Fruit fly (Drosophila melanogaster) S2 (cell line): ENCODE measurements around the gene png.

ENCODE experiments used
- CG8478 ChIP-seq: fragments of >200 bp; optimal IDR thresholded peaks from 2 replicates; lab custom pipeline; 2018
- CTCF ChIP-seq, 2 experiments: fragments of >200 bp; optimal IDR thresholded peaks; 2 replicates each; lab custom pipeline; 2018

DNA sequence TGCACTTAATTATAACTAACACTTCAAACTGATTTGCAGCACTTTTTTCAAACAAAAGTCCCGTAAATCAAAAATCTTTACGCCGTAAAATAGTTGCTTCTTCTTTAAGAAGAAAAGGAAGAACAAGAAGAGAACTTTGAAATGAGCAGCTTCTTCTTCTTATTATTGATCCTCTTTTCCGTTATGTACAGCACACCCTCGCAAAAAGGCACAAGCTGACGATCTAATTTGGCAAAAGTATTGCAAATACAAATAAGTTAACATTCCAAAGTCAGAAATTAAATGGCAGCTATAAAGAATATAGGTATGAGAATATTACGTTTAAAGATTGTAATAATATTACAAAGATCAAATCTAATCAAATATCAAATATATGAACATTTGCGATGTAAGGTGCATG lies 15.9 kb downstream of the png start, which contains the start of gene CG11409:
- TF ChIP-seq CTCF (optimal IDR thresholded peaks at IDR 0.05; lab: Kevin White, UChicago): no peak
- TF ChIP-seq CG8478: no peak
